Worm (Caenorhabditis elegans) whole organism, L4 larva: ENCODE results near the gene acbp-3.
A peak's percentile ranks its signal among the peaks of the same experiment; 100 is the strongest.

Experiments
- D1046.2 ChIP-seq: fragments of 200-800 bp; sonication (Bioruptor generic); IDR thresholded peaks from 2 replicates; pipeline ENCODE4 v1.3.6; 2022; ENCODE audit warnings: missing genetic modification characterization, missing compliant biosample characterization
- F26F4.8 ChIP-seq: fragments of 200-800 bp; sonication (Bioruptor generic); conservative IDR thresholded peaks from 2 replicates; pipeline ENCODE4 v1.3.6; 2022; ENCODE audit warnings: missing genetic modification characterization, missing compliant biosample characterization
- F37D6.2 ChIP-seq: sonication (generic microtip); optimal IDR thresholded peaks from 2 replicates; lab custom pipeline; 2016; ENCODE audit warnings: mild to moderate bottlenecking, missing genetic modification characterization, missing compliant biosample characterization
- T26A8.4 ChIP-seq: fragments of 200-800 bp; sonication (Bioruptor generic); IDR thresholded peaks from 2 replicates; pipeline ENCODE4 v1.3.6; 2022; ENCODE audit warnings: missing genetic modification characterization, missing compliant biosample characterization
- Y75B8A.6 ChIP-seq: fragments of 200-800 bp; sonication (Bioruptor generic); IDR thresholded peaks from 2 replicates; pipeline ENCODE4 v1.3.6; 2022; ENCODE audit warnings: missing genetic modification reagents, missing genetic modification characterization, missing compliant biosample characterization
- ZK337.2 ChIP-seq: fragments of 200-800 bp; sonication (Bioruptor generic); IDR thresholded peaks from 2 replicates; pipeline ENCODE4 v1.3.6; 2022; ENCODE audit warnings: missing genetic modification reagents, missing genetic modification characterization, missing compliant biosample characterization
- aha-1 ChIP-seq: fragments of 150-350 bp; peaks from one replicate; lab custom pipeline; 2014; ENCODE audit warnings: missing biosample characterization, missing genetic modification characterization
- ceh-20 ChIP-seq: fragments of 200-800 bp; sonication (Bioruptor generic); IDR thresholded peaks from 2 replicates; pipeline ENCODE4 v1.3.6; 2022; ENCODE audit warnings: missing genetic modification reagents, missing genetic modification characterization, missing compliant biosample characterization
- ceh-28 ChIP-seq: fragments of 150-350 bp; optimal IDR thresholded peaks from 2 replicates; lab custom pipeline; 2014; ENCODE audit warnings: missing biosample characterization, missing genetic modification reagents, missing genetic modification characterization
- ces-1 ChIP-seq: fragments of 150-350 bp; sonication (generic microtip); optimal IDR thresholded peaks from 4 replicates; lab custom pipeline; 2014; ENCODE audit warnings: missing biosample characterization, missing genetic modification reagents, missing genetic modification characterization
- daf-16 ChIP-seq, 3 experiments: sonication (generic microtip); optimal IDR thresholded peaks; 2 replicates each; lab custom pipeline; 2016 to 2017; ENCODE audit warnings: missing genetic modification characterization in 3 of 3, missing genetic modification reagents in 3 of 3, mild to moderate bottlenecking in 2 of 3, missing compliant biosample characterization in 2 of 3, missing biosample characterization in 1 of 3, moderate library complexity in 1 of 3
- dmd-6 ChIP-seq: fragments of 200-800 bp; sonication (Bioruptor generic); IDR thresholded peaks from 2 replicates; pipeline ENCODE4 v1.3.6; 2022; ENCODE audit warnings: missing genetic modification reagents, missing genetic modification characterization, missing compliant biosample characterization
- dmd-8 ChIP-seq: fragments of 200-800 bp; sonication (Bioruptor generic); IDR thresholded peaks from 2 replicates; pipeline ENCODE4 v1.3.6; 2022; ENCODE audit warnings: missing genetic modification characterization, missing compliant biosample characterization
- duxl-1 ChIP-seq: sonication (generic microtip); optimal IDR thresholded peaks from 2 replicates; lab custom pipeline; 2016; ENCODE audit warnings: mild to moderate bottlenecking, missing genetic modification characterization, moderate library complexity, missing compliant biosample characterization; ENCODE audit not compliant: poor library complexity
- dve-1 ChIP-seq: sonication (generic microtip); optimal IDR thresholded peaks from 2 replicates; lab custom pipeline; 2017; ENCODE audit warnings: antibody characterized with exemption, mild to moderate bottlenecking, missing genetic modification characterization, missing compliant biosample characterization; ENCODE audit not compliant: insufficient read depth
- fkh-10 ChIP-seq: fragments of 150-350 bp; optimal IDR thresholded peaks from 2 replicates; lab custom pipeline; 2014; ENCODE audit warnings: missing biosample characterization, missing genetic modification reagents, missing genetic modification characterization
- hlh-11 ChIP-seq: fragments of 200-800 bp; sonication (Bioruptor generic); optimal IDR thresholded peaks from 2 replicates; lab custom pipeline; 2018; ENCODE audit warnings: mild to moderate bottlenecking, missing genetic modification characterization, missing compliant biosample characterization
- hlh-30 ChIP-seq: sonication (generic microtip); optimal IDR thresholded peaks from 2 replicates; lab custom pipeline; 2017; ENCODE audit warnings: antibody characterized with exemption, mild to moderate bottlenecking, missing genetic modification characterization, missing compliant biosample characterization; ENCODE audit not compliant: insufficient read depth
- lin-1 ChIP-seq: fragments of 200-800 bp; sonication (Bioruptor generic); IDR thresholded peaks from 2 replicates; pipeline ENCODE4 v1.3.6; 2022; ENCODE audit warnings: missing genetic modification reagents, missing genetic modification characterization, missing compliant biosample characterization
- lin-39 ChIP-seq: fragments of 150-350 bp; optimal IDR thresholded peaks from 2 replicates; lab custom pipeline; 2014; ENCODE audit warnings: missing biosample characterization, missing genetic modification reagents, missing genetic modification characterization
- lir-3 ChIP-seq: sonication (generic microtip); optimal IDR thresholded peaks from 2 replicates; lab custom pipeline; 2016; ENCODE audit warnings: mild to moderate bottlenecking, missing genetic modification characterization, missing compliant biosample characterization
- lsy-2 ChIP-seq, 2 experiments: fragments of 150-350 bp in 1 of 2; sonication (generic microtip) in 1 of 2; optimal IDR thresholded peaks; 2 replicates each; lab custom pipeline; 2014 to 2017; ENCODE audit warnings: missing biosample characterization in 2 of 2, missing genetic modification characterization in 2 of 2
- madf-9 ChIP-seq: fragments of 200-800 bp; sonication (Bioruptor generic); conservative IDR thresholded peaks from 2 replicates; pipeline ENCODE4 v1.3.6; 2022; ENCODE audit warnings: missing genetic modification reagents, missing genetic modification characterization, missing compliant biosample characterization
- mdl-1 ChIP-seq, 2 experiments: fragments of 150-350 bp in 1 of 2; sonication (generic microtip) in 1 of 2; optimal IDR thresholded peaks; 2 replicates each; lab custom pipeline; 2014 to 2017; ENCODE audit warnings: missing biosample characterization in 2 of 2, missing genetic modification characterization in 2 of 2
- mxl-3 ChIP-seq: fragments of 200-800 bp; sonication (Bioruptor generic); optimal IDR thresholded peaks from 2 replicates; lab custom pipeline; 2018; ENCODE audit warnings: mild to moderate bottlenecking, missing genetic modification characterization, missing compliant biosample characterization
- nhr-10 ChIP-seq: fragments of 150-350 bp; optimal IDR thresholded peaks from 2 replicates; lab custom pipeline; 2014; ENCODE audit warnings: missing biosample characterization, missing genetic modification characterization
- nhr-11 ChIP-seq: fragments of 150-350 bp; optimal IDR thresholded peaks from 2 replicates; lab custom pipeline; 2014; ENCODE audit warnings: missing biosample characterization, missing genetic modification characterization
- nhr-111 ChIP-seq: fragments of 200-800 bp; sonication (Bioruptor generic); optimal IDR thresholded peaks from 2 replicates; lab custom pipeline; 2018; ENCODE audit warnings: mild to moderate bottlenecking, missing genetic modification characterization, missing compliant biosample characterization
- nhr-25 ChIP-seq: sonication (generic microtip); optimal IDR thresholded peaks from 2 replicates; lab custom pipeline; 2017; ENCODE audit warnings: missing genetic modification characterization, mild to moderate bottlenecking, missing compliant biosample characterization, antibody characterized with exemption, moderate library complexity, borderline replicate concordance; ENCODE audit not compliant: insufficient read depth
- nhr-28 ChIP-seq: fragments of 150-350 bp; optimal IDR thresholded peaks from 2 replicates; lab custom pipeline; 2014; ENCODE audit warnings: missing biosample characterization, missing genetic modification characterization
- nhr-41 ChIP-seq: fragments of 200-800 bp; sonication (Bioruptor generic); IDR thresholded peaks from 2 replicates; pipeline ENCODE4 v1.3.6; 2022; ENCODE audit warnings: missing genetic modification reagents, missing genetic modification characterization, missing compliant biosample characterization
- nhr-48 ChIP-seq: sonication (generic microtip); optimal IDR thresholded peaks from 2 replicates; lab custom pipeline; 2016; ENCODE audit warnings: mild to moderate bottlenecking, missing genetic modification characterization, missing compliant biosample characterization
- nhr-76 ChIP-seq: fragments of 150-350 bp; optimal IDR thresholded peaks from 2 replicates; lab custom pipeline; 2014; ENCODE audit warnings: missing biosample characterization, missing genetic modification characterization
- pqm-1 ChIP-seq: sonication (generic microtip); optimal IDR thresholded peaks from 2 replicates; lab custom pipeline; 2017; ENCODE audit warnings: missing biosample characterization, missing genetic modification characterization
- spr-1 ChIP-seq: sonication (generic microtip); optimal IDR thresholded peaks from 2 replicates; lab custom pipeline; 2016; ENCODE audit warnings: mild to moderate bottlenecking, missing genetic modification characterization, missing compliant biosample characterization
- tag-97 ChIP-seq: fragments of 200-800 bp; sonication (Bioruptor generic); IDR thresholded peaks from 2 replicates; pipeline ENCODE4 v1.3.6; 2022; ENCODE audit warnings: missing genetic modification characterization, missing compliant biosample characterization
- unc-130 ChIP-seq: sonication (generic microtip); optimal IDR thresholded peaks from 2 replicates; lab custom pipeline; 2016; ENCODE audit warnings: missing genetic modification reagents, missing genetic modification characterization, missing compliant biosample characterization
- unc-62 ChIP-seq, 3 experiments: fragments of 150-350 bp in 1 of 3; sonication (generic microtip); optimal IDR thresholded peaks in 2 of 3; peaks in 1 of 3; 1 replicate in 1 of 3; 2 replicates in 2 of 3; lab custom pipeline; 2014 to 2017; ENCODE audit warnings: missing biosample characterization in 3 of 3, missing genetic modification characterization in 3 of 3, missing genetic modification reagents in 3 of 3, missing genotype in 1 of 3

The acbp-3 gene

DNA sequence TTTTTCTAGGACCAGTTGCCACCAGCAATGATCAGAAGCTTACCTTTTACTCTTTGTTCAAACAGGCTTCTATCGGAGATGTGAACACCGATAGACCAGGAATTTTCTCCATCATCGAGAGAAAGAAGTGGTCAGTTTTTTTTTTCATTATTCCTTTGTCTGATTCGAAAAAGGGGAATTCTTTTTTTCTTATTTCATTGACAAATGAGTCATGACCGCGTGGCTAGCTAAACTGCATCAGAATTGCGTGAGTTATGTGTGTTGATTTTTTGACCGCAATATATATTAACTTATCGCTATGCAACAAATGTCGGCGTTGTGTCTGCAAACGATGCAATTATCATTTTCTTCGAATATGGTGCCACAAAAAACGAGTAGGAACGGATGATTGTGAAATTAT is 344 bp downstream of the acbp-3 start:
- TF ChIP-seq hlh-30 (peak; percentile 6), mdl-1 (tag; optimal IDR thresholded peaks at IDR 0.05; lab: Kevin White, UChicago) (peak in 1 of 2 experiments; percentile 77), nhr-48 (tag; lab: Kevin White, UChicago) (peak; percentile 53), lsy-2 (tag; optimal IDR thresholded peaks at IDR 0.05; lab: Kevin White, UChicago) (no peak), dmd-6 (GFP tag; lab: Robert Waterston, UW) (peak; percentile 32; the same call in 1 of the 2 replicates), nhr-41 (GFP tag; lab: Robert Waterston, UW) (no peak), nhr-25 (tag; lab: Kevin White, UChicago) (no peak), ceh-20 (GFP tag; lab: Robert Waterston, UW) (0 out of 2 replicates have a peak, but pooled peaks have one; percentile 27), mxl-3 (GFP tag; lab: Kevin White, UChicago) (peak; percentile 33), unc-62 (GFP tag; optimal IDR thresholded peaks at IDR 0.05 in 1 of 2; lab: Kevin White, UChicago) (peak in 1 of 2 experiments; percentile 45), unc-62 (tag; optimal IDR thresholded peaks at IDR 0.05; lab: Kevin White, UChicago) (no peak), nhr-10 (tag; lab: Kevin White, UChicago) (no peak), hlh-11 (tag; lab: Kevin White, UChicago) (peak; percentile 45), dve-1 (tag; lab: Kevin White, UChicago) (peak; percentile 39), nhr-111 (no peak)

DNA sequence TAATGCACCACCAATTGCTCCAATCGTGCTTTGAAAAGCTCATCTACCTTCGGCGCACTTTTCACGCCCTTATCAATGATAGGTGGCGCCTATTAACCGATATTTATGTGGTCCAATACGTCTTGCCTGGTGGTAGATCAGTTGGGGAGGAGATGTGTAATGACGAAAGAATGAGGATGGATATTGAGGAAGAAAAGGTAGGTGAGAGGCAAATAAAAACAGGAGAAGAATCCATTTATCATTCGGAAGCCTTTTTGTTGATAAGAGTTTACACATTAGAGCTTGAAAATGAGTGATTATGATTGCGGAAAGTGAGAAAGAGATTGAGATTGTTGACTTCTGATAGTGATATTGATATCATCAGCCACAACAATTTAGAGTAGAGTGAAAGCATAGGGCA is 4.3 kb downstream of the acbp-3 start:
- TF ChIP-seq fkh-10 (GFP tag; lab: Kevin White, UChicago) = no peak
- no peak for TF ChIP-seq pqm-1 (tag; lab: Kevin White, UChicago)
- no peak for TF ChIP-seq D1046.2 (GFP tag; lab: Robert Waterston, UW)
- TF ChIP-seq daf-16 (GFP tag; optimal IDR thresholded peaks at IDR 0.05; lab: Kevin White, UChicago) = peak in 1 of 2 experiments; percentile 64
- no peak for TF ChIP-seq daf-16 (tag; optimal IDR thresholded peaks at IDR 0.05; lab: Kevin White, UChicago)
- no peak for TF ChIP-seq Y75B8A.6 (GFP tag; lab: Robert Waterston, UW)

DNA sequence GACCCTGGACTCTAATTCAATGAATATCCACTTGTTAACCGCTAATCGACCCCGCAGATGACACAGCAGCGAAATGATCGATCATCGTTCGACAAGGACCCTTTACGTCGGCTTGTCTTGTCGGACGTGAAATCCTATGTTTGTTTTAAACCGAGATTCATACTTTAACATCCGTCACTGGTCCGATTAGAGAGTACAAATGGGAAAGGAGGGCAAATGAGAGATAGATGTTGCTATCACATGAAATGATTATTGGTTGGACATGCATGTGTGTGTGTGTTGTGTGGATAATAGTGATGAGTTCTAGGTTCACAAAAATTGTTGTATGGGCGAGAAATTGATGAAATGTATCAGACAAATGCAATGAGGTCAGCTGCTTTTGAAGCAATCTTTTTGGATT is 6.6 kb downstream of the acbp-3 start:
- peak; percentile 34 for TF ChIP-seq nhr-11
- no peak for TF ChIP-seq ZK337.2 (GFP tag; lab: Robert Waterston, UW)
- no peak for TF ChIP-seq dmd-8
- peak in 1 of 2 experiments; percentile 96 for TF ChIP-seq unc-62 (GFP tag; optimal IDR thresholded peaks at IDR 0.05 in 1 of 2; lab: Kevin White, UChicago)
- no peak for TF ChIP-seq unc-62 (tag; optimal IDR thresholded peaks at IDR 0.05; lab: Kevin White, UChicago)
- TF ChIP-seq T26A8.4 (GFP tag; lab: Robert Waterston, UW) = no peak
- peak; percentile 2 for TF ChIP-seq hlh-11 (tag; lab: Kevin White, UChicago)
- TF ChIP-seq ceh-28 (tag; lab: Kevin White, UChicago) = no peak
- TF ChIP-seq madf-9 (GFP tag; lab: Robert Waterston, UW) = no peak

DNA sequence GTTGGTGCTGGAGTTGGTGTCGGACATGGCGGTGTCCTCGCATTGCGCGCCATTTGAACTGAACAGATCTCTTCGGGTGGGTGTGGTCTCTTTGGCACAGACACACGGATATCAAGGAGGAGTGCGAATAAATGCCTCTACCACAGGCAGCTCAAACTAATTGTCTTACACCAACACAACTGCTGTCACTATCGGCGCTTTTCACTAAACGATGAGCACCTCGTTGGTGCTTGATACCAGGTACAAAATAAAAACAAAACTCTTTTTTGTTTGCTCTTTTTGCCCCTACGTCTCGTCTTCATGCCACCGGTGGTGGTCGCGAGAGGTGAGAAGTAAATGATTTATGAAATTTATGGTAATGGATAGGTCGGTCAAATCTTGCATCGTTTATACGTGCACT is 7.6 kb downstream of the acbp-3 start, which contains the start of gene F47B10.8:
TSS of gene F47B10.8 (minus strand) at position 101 of the 400 bp plus-strand sequence.
- TF ChIP-seq daf-16 (GFP tag; optimal IDR thresholded peaks at IDR 0.05; lab: Kevin White, UChicago) (peak in 1 of 2 experiments; percentile 4), daf-16 (tag; optimal IDR thresholded peaks at IDR 0.05; lab: Kevin White, UChicago) (no peak), aha-1 (peak; percentile 8), lir-3 (tag; lab: Kevin White, UChicago) (no peak)

DNA sequence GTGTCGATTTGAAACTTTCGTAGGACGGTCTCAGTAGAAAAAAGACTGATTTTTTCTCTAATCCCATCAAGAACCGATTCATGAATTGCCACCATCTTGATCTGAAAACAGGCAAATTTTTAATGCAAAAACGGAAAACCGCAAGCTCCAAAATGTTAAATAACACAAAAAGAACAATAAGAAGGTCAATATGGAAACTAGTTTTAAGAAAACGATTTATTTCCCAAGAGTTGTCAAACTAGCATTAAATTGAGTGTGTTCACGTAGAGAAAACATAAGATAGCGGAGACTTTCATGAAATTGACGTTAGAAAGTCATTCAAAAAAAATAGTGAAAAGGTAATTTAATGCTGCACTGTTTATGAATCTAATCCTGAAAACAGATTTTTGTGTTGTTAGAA is 10.9 kb downstream of the acbp-3 start, which contains the start of gene F47B10.9:
TSS of gene F47B10.9 (minus strand) at position 101 of the 400 bp plus-strand sequence.
- TF ChIP-seq nhr-76 (tag; lab: Kevin White, UChicago) (no peak), nhr-11 (no peak), F26F4.8 (GFP tag; lab: Robert Waterston, UW) (no peak), duxl-1 (no peak), nhr-28 (tag; lab: Kevin White, UChicago) (no peak), lin-1 (GFP tag; lab: Robert Waterston, UW) (no peak), ces-1 (GFP tag; lab: Kevin White, UChicago) (no peak), lin-39 (no peak), unc-130 (GFP tag; lab: Kevin White, UChicago) (no peak), lir-3 (tag; lab: Kevin White, UChicago) (no peak), F37D6.2 (tag; lab: Kevin White, UChicago) (no peak), spr-1 (tag; lab: Kevin White, UChicago) (no peak), nhr-41 (GFP tag; lab: Robert Waterston, UW) (no peak), hlh-11 (tag; lab: Kevin White, UChicago) (no peak), tag-97 (no peak)
